Fruit fly (Drosophila melanogaster) whole organism, wandering third instar larva: ENCODE measurements around the gene Ir67a.
A peak's percentile ranks its signal among the peaks of the same experiment; 100 is the strongest.

Source experiments
- Abd-B ChIP-seq: fragments of >200 bp; optimal IDR thresholded peaks from 2 replicates; lab custom pipeline; 2017; ENCODE audit warnings: missing biosample characterization, missing genetic modification characterization
- CG32264 ChIP-seq: fragments of 200-800 bp; sonication (Bioruptor generic); optimal IDR thresholded peaks from 2 replicates; lab custom pipeline; 2016; ENCODE audit warnings: missing biosample characterization, missing genetic modification characterization
- CG9705 ChIP-seq: fragments of 200-800 bp; sonication (Bioruptor generic); optimal IDR thresholded peaks from 2 replicates; lab custom pipeline; 2018; ENCODE audit warnings: missing biosample characterization, mild to moderate bottlenecking, missing genetic modification characterization
- CrebA ChIP-seq: fragments of 200-800 bp; sonication (Bioruptor generic); optimal IDR thresholded peaks from 2 replicates; lab custom pipeline; 2016; ENCODE audit warnings: missing biosample characterization, mild to moderate bottlenecking, missing genetic modification characterization, borderline replicate concordance
- Dfd ChIP-seq: fragments of >200 bp; optimal IDR thresholded peaks from 2 replicates; lab custom pipeline; 2017; ENCODE audit warnings: missing biosample characterization, missing genetic modification characterization
- Dif ChIP-seq: fragments of 200-275, 200-300 bp; sonication (Bioruptor generic); optimal IDR thresholded peaks from 2 replicates; lab custom pipeline; 2018; ENCODE audit warnings: missing biosample characterization, missing genetic modification characterization; ENCODE audit not compliant: partially characterized antibody
- GATAd ChIP-seq: sonication (Bioruptor generic); optimal IDR thresholded peaks from 2 replicates; lab custom pipeline; 2016; ENCODE audit warnings: missing biosample characterization, missing genetic modification characterization
- HLH106 ChIP-seq: fragments of 200-800 bp; optimal IDR thresholded peaks from 3 replicates; lab custom pipeline; 2019; ENCODE audit warnings: missing biosample characterization, mild to moderate bottlenecking, missing genetic modification characterization, moderate library complexity
- Hnf4 ChIP-seq: fragments of 200-800 bp; sonication (Bioruptor generic); optimal IDR thresholded peaks from 2 replicates; lab custom pipeline; 2016; ENCODE audit warnings: missing biosample characterization, mild to moderate bottlenecking, missing genetic modification characterization
- Hr78 ChIP-seq: fragments of >200 bp; optimal IDR thresholded peaks from 2 replicates; lab custom pipeline; 2017; ENCODE audit warnings: missing biosample characterization, missing genetic modification characterization
- Hr83 ChIP-seq: fragments of 200-300 bp; sonication (Bioruptor generic); optimal IDR thresholded peaks from 2 replicates; lab custom pipeline; 2016; ENCODE audit warnings: missing biosample characterization, mild to moderate bottlenecking, missing genetic modification characterization, moderate library complexity; ENCODE audit not compliant: poor library complexity, severe bottlenecking
- Jra ChIP-seq: sonication (Bioruptor generic); optimal IDR thresholded peaks from 2 replicates; lab custom pipeline; 2016; ENCODE audit warnings: missing biosample characterization, missing genetic modification characterization
- Mio ChIP-seq: sonication (Bioruptor generic); optimal IDR thresholded peaks from 2 replicates; lab custom pipeline; 2016; ENCODE audit warnings: missing biosample characterization, missing genetic modification characterization
- Myc ChIP-seq: fragments of >200 bp; optimal IDR thresholded peaks from 2 replicates; lab custom pipeline; 2017
- N ChIP-seq: fragments of >200 bp; optimal IDR thresholded peaks from 2 replicates; lab custom pipeline; 2018; ENCODE audit warnings: missing biosample characterization, missing external identifiers, missing genetic modification characterization
- OdsH ChIP-seq: fragments of 200-800 bp; sonication (Bioruptor generic); optimal IDR thresholded peaks from 2 replicates; lab custom pipeline; 2016; ENCODE audit warnings: missing biosample characterization, mild to moderate bottlenecking, missing genetic modification characterization
- Rel ChIP-seq, 2 experiments: fragments of 200-800 bp; sonication (Bioruptor generic) in 1 of 2; optimal IDR thresholded peaks; 2 replicates in 1 of 2; 3 replicates in 1 of 2; lab custom pipeline; 2016 to 2019; ENCODE audit warnings: mild to moderate bottlenecking in 2 of 2, missing biosample characterization in 2 of 2, missing genetic modification characterization in 2 of 2, moderate library complexity in 1 of 2
- Sp1 ChIP-seq: fragments of 200-800 bp; sonication (Bioruptor generic); optimal IDR thresholded peaks from 3 replicates; lab custom pipeline; 2019; ENCODE audit warnings: missing biosample characterization, mild to moderate bottlenecking, missing genetic modification characterization, moderate library complexity
- Vsx2 ChIP-seq: fragments of 200-300, 225-300 bp; sonication (Bioruptor generic); optimal IDR thresholded peaks from 2 replicates; lab custom pipeline; 2018; ENCODE audit warnings: missing biosample characterization, missing genetic modification characterization; ENCODE audit not compliant: partially characterized antibody
- br ChIP-seq: fragments of 200-800 bp; sonication (Bioruptor generic); optimal IDR thresholded peaks from 2 replicates; lab custom pipeline; 2016; ENCODE audit warnings: missing biosample characterization, missing genetic modification characterization
- brk ChIP-seq: fragments of 200-800 bp; sonication (Bioruptor generic); optimal IDR thresholded peaks from 2 replicates; lab custom pipeline; 2016; ENCODE audit warnings: missing biosample characterization, mild to moderate bottlenecking, missing genetic modification characterization
- dl ChIP-seq, 2 experiments: fragments of 175-275, 200-275 bp in 1 of 2; fragments of 200-275 bp in 1 of 2; sonication (Bioruptor generic); optimal IDR thresholded peaks; lab custom pipeline; 2018; ENCODE audit warnings: mild to moderate bottlenecking in 2 of 2, missing biosample characterization in 2 of 2, missing genetic modification characterization in 2 of 2, moderate library complexity in 2 of 2; ENCODE audit not compliant: partially characterized antibody in 2 of 2, insufficient read depth in 1 of 2
- dmrt93B ChIP-seq: fragments of 200-800 bp; sonication (Bioruptor generic); optimal IDR thresholded peaks from 2 replicates; lab custom pipeline; 2018; ENCODE audit warnings: missing biosample characterization, mild to moderate bottlenecking, missing genetic modification characterization
- dsf ChIP-seq: sonication (Bioruptor generic); optimal IDR thresholded peaks from 2 replicates; lab custom pipeline; 2016; ENCODE audit warnings: missing biosample characterization, missing genetic modification characterization, borderline replicate concordance
- ey ChIP-seq: fragments of 200-800 bp; sonication (Bioruptor generic); optimal IDR thresholded peaks from 2 replicates; lab custom pipeline; 2016; ENCODE audit warnings: missing biosample characterization, missing genetic modification characterization
- foxo ChIP-seq, 2 experiments: fragments of 200-800 bp; sonication (Bioruptor generic); optimal IDR thresholded peaks; 2 replicates in 1 of 2; 3 replicates in 1 of 2; lab custom pipeline; 2016 to 2017; ENCODE audit warnings: missing biosample characterization in 2 of 2, missing genetic modification characterization in 2 of 2
- fru ChIP-seq: fragments of 200-800 bp; sonication (Bioruptor generic); optimal IDR thresholded peaks from 3 replicates; lab custom pipeline; 2016; ENCODE audit warnings: missing biosample characterization, mild to moderate bottlenecking, missing genetic modification characterization
- h ChIP-seq: fragments of 200-800 bp; sonication (Bioruptor generic); optimal IDR thresholded peaks from 3 replicates; lab custom pipeline; 2016; ENCODE audit warnings: missing biosample characterization, mild to moderate bottlenecking, missing genetic modification characterization
- jim ChIP-seq: fragments of 175-275, 200-325 bp; sonication (Bioruptor generic); optimal IDR thresholded peaks from 2 replicates; lab custom pipeline; 2016; ENCODE audit warnings: missing biosample characterization, mild to moderate bottlenecking, missing genetic modification characterization
- lola ChIP-seq: fragments of >200 bp; optimal IDR thresholded peaks from 2 replicates; lab custom pipeline; 2017; ENCODE audit warnings: missing biosample characterization, missing genetic modification characterization
- pan ChIP-seq: fragments of >200 bp; optimal IDR thresholded peaks from 2 replicates; lab custom pipeline; 2017
- psq ChIP-seq: fragments of 200-800 bp; sonication (Bioruptor generic); optimal IDR thresholded peaks from 3 replicates; lab custom pipeline; 2017; ENCODE audit warnings: missing biosample characterization, mild to moderate bottlenecking, missing genetic modification characterization, moderate library complexity
- rgr ChIP-seq: fragments of 200-800 bp; sonication (Bioruptor generic); optimal IDR thresholded peaks from 3 replicates; lab custom pipeline; 2016; ENCODE audit warnings: missing biosample characterization, mild to moderate bottlenecking, missing genetic modification characterization
- sage ChIP-seq: fragments of 200-800 bp; sonication (Bioruptor generic); optimal IDR thresholded peaks from 2 replicates; lab custom pipeline; 2016; ENCODE audit warnings: missing biosample characterization, mild to moderate bottlenecking, missing genetic modification characterization
- sv ChIP-seq: fragments of 200-800 bp; sonication (Bioruptor generic); optimal IDR thresholded peaks from 3 replicates; lab custom pipeline; 2016; ENCODE audit warnings: missing biosample characterization, missing genetic modification characterization
- tai ChIP-seq: sonication (Bioruptor generic); optimal IDR thresholded peaks from 2 replicates; lab custom pipeline; 2016; ENCODE audit warnings: missing biosample characterization, missing genetic modification characterization
- usp ChIP-seq: fragments of >200 bp; optimal IDR thresholded peaks from 2 replicates; lab custom pipeline; 2017; ENCODE audit warnings: missing biosample characterization, missing genetic modification characterization
- woc ChIP-seq: sonication (Bioruptor generic); optimal IDR thresholded peaks from 2 replicates; lab custom pipeline; 2016; ENCODE audit warnings: missing biosample characterization, mild to moderate bottlenecking, missing genetic modification characterization

The Ir67a gene

DNA sequence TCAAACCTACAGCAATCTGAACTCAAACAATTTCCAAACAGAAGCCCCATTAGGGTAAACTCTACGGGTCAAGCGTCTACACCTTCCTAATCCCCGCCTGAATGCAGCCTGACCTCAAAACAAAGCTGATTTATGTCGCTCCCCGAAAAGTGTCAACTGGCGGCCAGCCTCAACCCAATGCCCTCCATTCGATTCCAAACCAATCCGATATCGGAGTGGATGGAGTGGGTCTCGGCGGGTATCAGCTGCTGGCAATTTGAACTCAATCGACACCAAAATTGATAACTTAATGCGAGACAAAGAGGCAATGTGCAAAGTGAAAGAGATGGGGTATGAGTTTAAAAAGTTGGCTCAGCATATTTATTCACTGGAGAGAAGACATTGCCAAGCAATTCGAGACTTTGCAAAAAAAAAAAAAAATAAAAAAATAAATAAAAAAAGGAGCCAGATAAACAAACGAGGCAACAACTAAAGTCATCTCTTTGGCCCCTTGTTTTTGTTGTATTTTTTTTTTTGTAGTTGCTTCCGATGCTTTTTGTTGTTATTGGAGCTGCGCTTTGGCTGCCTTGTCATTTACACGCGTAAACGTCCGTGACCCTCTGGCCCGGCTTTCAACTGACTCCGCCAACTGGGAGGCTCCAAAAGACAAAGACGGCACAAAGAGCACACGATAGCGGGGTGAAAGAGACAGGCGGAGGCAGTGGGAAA, 7.2 kb upstream of the Ir67a start:
- no peak for TF ChIP-seq br (GFP tag; lab: Kevin White, UChicago)
- no peak for TF ChIP-seq psq (GFP tag; lab: Kevin White, UChicago)
- TF ChIP-seq brk (GFP tag; lab: Kevin White, UChicago), result no peak

DNA sequence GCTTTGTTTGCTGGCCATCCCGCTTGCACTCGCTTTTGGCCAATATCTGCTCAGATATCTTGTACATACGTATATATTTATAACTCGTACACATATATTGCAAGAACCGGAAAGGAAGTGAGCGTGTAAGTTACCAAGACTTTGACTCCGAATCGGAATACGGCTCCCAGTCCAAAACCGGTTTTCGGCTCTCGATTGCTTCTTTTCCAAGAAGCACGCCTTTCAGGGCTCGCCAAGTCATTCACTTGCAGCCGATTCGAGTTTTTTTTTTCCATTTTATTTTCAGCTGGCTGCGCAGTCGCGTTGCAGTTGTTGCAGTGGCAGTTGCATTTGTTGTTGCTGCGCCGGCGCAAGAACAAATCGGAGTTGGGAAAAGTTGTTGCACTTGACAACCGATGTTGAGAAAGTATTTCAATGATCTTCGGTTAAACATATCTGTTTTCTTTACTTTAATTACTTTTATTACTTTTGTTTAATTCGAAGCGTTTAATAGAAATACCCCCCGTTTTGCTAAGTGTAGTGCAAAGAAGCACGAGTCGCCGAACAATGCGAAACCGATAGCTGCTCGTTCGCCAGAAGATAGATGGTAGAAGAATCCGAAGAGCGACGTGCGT, 6.0 kb upstream of the Ir67a start:
- TF ChIP-seq Myc (lab: Kevin White, UChicago) (no peak), lola (GFP tag; lab: Kevin White, UChicago) (no peak), Abd-B (GFP tag; lab: Kevin White, UChicago) (no peak), HLH106 (tag; lab: Kevin White, UChicago) (peak; percentile 68), Rel (GFP tag; optimal IDR thresholded peaks at IDR 0.05; lab: Kevin White, UChicago) (peak; percentile 79), Rel (tag; optimal IDR thresholded peaks at IDR 0.05; lab: Kevin White, UChicago) (no peak), sage (GFP tag; lab: Kevin White, UChicago) (peak; percentile 16), CrebA (GFP tag; lab: Kevin White, UChicago) (peak; percentile 64), usp (no peak), jim (GFP tag; lab: Kevin White, UChicago) (no peak), dsf (GFP tag; lab: Kevin White, UChicago) (no peak), CG32264 (peak; percentile 37), Hr78 (GFP tag; lab: Kevin White, UChicago) (no peak), Hnf4 (GFP tag; lab: Kevin White, UChicago) (no peak), CG9705 (no peak), sv (GFP tag; lab: Kevin White, UChicago) (no peak), foxo (GFP tag; optimal IDR thresholded peaks at IDR 0.05; lab: Kevin White, UChicago) (peak; percentile 6 to 78), rgr (GFP tag; lab: Kevin White, UChicago) (peak; percentile 33), N (GFP tag; lab: Kevin White, UChicago) (no peak), Dif (no peak), OdsH (GFP tag; lab: Kevin White, UChicago) (peak; percentile 52), dl (GFP tag; optimal IDR thresholded peaks at IDR 0.05; lab: Kevin White, UChicago; ENCODE audit: insufficient read depth in 1 of 2, partially characterized antibody in 2 of 2) (no peak), Hr83 (GFP tag; lab: Kevin White, UChicago) (no peak), pan (no peak), woc (peak; percentile 76), h (GFP tag; lab: Kevin White, UChicago) (peak; percentile 86), Sp1 (GFP tag; lab: Kevin White, UChicago) (peak; percentile 81), Dfd (GFP tag; lab: Kevin White, UChicago) (no peak), ey (GFP tag; lab: Kevin White, UChicago) (peak; percentile 60), tai (GFP tag; lab: Kevin White, UChicago) (no peak), brk (GFP tag; lab: Kevin White, UChicago) (peak; percentile 28), Mio (GFP tag; lab: Kevin White, UChicago) (no peak), br (GFP tag; lab: Kevin White, UChicago) (peak; percentile 60), Vsx2 (GFP tag; lab: Kevin White, UChicago) (no peak), Jra (GFP tag; lab: Kevin White, UChicago) (no peak), fru (GFP tag; lab: Kevin White, UChicago) (peak; percentile 75), psq (GFP tag; lab: Kevin White, UChicago) (peak; percentile 25), dmrt93B (GFP tag; lab: Kevin White, UChicago) (no peak), GATAd (GFP tag; lab: Kevin White, UChicago) (no peak)
